Worm (Caenorhabditis elegans) whole organism, L3 larva: ENCODE measurements around the gene Y43F8C.6.

Experiments used
- ZK546.5 ChIP-seq: sonication (generic microtip); optimal IDR thresholded peaks from 2 replicates; lab custom pipeline; 2017; ENCODE audit warnings: missing biosample characterization, missing genetic modification characterization
- aly-2 ChIP-seq: fragments of 150-350 bp; optimal IDR thresholded peaks from 2 replicates; lab custom pipeline; 2014; ENCODE audit warnings: missing biosample characterization, missing genetic modification characterization
- nhr-28 ChIP-seq: fragments of 150-350 bp; optimal IDR thresholded peaks from 2 replicates; lab custom pipeline; 2014; ENCODE audit warnings: missing biosample characterization, missing genetic modification characterization
- nhr-77 ChIP-seq: fragments of 150-350 bp; optimal IDR thresholded peaks from 2 replicates; lab custom pipeline; 2014; ENCODE audit warnings: missing biosample characterization, missing genetic modification characterization
- skn-1 ChIP-seq: fragments of 150-350 bp; optimal IDR thresholded peaks from 2 replicates; lab custom pipeline; 2014; ENCODE audit warnings: missing biosample characterization, missing genetic modification characterization

DNA sequence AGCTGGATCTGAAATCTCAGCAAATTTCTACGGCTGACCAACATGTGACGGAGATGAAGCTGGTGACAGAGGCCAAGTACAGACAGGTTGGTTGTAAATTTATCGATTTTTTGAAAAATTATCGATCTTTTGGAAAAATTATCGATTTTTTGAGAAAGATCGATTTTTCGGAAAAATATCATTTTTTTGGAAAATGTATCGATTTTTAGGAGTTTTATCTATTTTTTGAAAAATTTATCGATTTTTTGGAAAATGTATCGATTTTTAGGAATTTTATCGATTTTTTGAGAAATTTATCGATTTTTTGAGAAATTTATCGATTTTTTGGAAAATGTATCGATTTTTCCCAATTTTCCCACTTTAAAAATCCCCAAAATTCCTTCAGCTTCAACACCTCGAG, 10.7 kb downstream of the Y43F8C.6 start:
- TF ChIP-seq aly-2 (no peak), ZK546.5 (tag; lab: Kevin White, UChicago) (no peak), nhr-77 (tag; lab: Kevin White, UChicago) (no peak), skn-1 (tag; lab: Kevin White, UChicago) (no peak), nhr-28 (no peak)
